Worm (Caenorhabditis elegans) whole organism, late embryonic: ENCODE measurements around the gene F58H1.8.

Experiments used
- T23F11.4 ChIP-seq: fragments of 200-800 bp; sonication (Bioruptor generic); optimal IDR thresholded peaks from 2 replicates; lab custom pipeline; 2018; ENCODE audit warnings: mild to moderate bottlenecking, missing genetic modification characterization, missing compliant biosample characterization
- ceh-14 ChIP-seq: sonication (generic microtip); optimal IDR thresholded peaks from 2 replicates; lab custom pipeline; 2016; ENCODE audit warnings: missing genotype, missing genetic modification characterization, missing compliant biosample characterization
- ceh-19 ChIP-seq: fragments of 200-800 bp; sonication (Bioruptor generic); optimal IDR thresholded peaks from 2 replicates; lab custom pipeline; 2018; ENCODE audit warnings: mild to moderate bottlenecking, missing genetic modification characterization, missing compliant biosample characterization
- madf-2 ChIP-seq: sonication (generic microtip); optimal IDR thresholded peaks from 2 replicates; lab custom pipeline; 2017; ENCODE audit warnings: missing genetic modification characterization, missing compliant biosample characterization
- nhr-11 ChIP-seq: fragments of 150-350 bp; optimal IDR thresholded peaks from 2 replicates; lab custom pipeline; 2014; ENCODE audit warnings: missing biosample characterization, missing genetic modification characterization
- tbx-2 ChIP-seq: sonication (generic microtip); optimal IDR thresholded peaks from 2 replicates; lab custom pipeline; 2016; ENCODE audit warnings: missing genetic modification characterization, missing compliant biosample characterization
- tbx-7 ChIP-seq: sonication (generic microtip); optimal IDR thresholded peaks from 2 replicates; lab custom pipeline; 2016; ENCODE audit warnings: missing genotype, missing genetic modification characterization, missing compliant biosample characterization
- ztf-16 ChIP-seq: sonication (generic microtip); optimal IDR thresholded peaks from 2 replicates; lab custom pipeline; 2017; ENCODE audit warnings: missing genetic modification characterization, missing compliant biosample characterization

DNA sequence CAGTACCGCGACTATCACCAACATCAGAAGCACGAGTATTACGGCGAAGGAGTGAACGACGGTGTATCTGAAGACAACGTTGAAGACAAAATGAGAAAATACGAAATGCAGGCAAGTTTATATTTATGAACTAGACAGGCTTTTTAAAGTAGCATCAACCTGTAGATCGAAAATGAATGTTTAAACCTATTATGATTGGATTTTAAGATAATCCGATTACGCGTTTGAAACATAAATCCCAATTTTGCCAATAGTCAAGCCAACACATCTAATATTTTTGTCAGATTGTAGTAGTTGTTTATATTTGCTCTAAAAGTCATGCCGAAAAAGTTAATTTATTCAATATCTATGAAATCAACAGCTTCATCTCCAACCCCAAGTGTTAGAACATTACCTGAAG, 33.7 kb upstream of the F58H1.8 start:
- TF ChIP-seq nhr-11 (tag; lab: Kevin White, UChicago) (no peak), tbx-7 (no peak), T23F11.4 (GFP tag; lab: Kevin White, UChicago) (no peak), ztf-16 (no peak), tbx-2 (tag; lab: Kevin White, UChicago) (no peak), madf-2 (tag; lab: Kevin White, UChicago) (no peak), ceh-14 (tag; lab: Kevin White, UChicago) (no peak), ceh-19 (no peak)
